Fruit fly (Drosophila melanogaster) whole organism, embryonic: ENCODE data around the gene Klp61F.

ENCODE experiments used
- Atf6 ChIP-seq: fragments of 200-800 bp; sonication (Bioruptor generic); IDR thresholded peaks from 2 replicates; pipeline ENCODE4 v1.3.6; 2022; ENCODE audit warnings: missing biosample characterization, missing genetic modification characterization
- Blimp-1 ChIP-seq: fragments of 200-800 bp; sonication (Bioruptor generic); optimal IDR thresholded peaks from 3 replicates; lab custom pipeline; 2018; ENCODE audit warnings: missing biosample characterization, missing genetic modification characterization, mild to moderate bottlenecking, moderate library complexity, missing genetic modification reagents
- CG10267 ChIP-seq: fragments of 200-800 bp; sonication (Bioruptor generic); optimal IDR thresholded peaks from 2 replicates; lab custom pipeline; 2018; ENCODE audit warnings: missing biosample characterization, mild to moderate bottlenecking, missing genetic modification characterization, moderate library complexity
- CG11560 ChIP-seq: fragments of 200-800 bp; sonication (Bioruptor generic); IDR thresholded peaks from 3 replicates; pipeline ENCODE4 v1.3.6; 2022; ENCODE audit warnings: missing biosample characterization, missing genetic modification characterization
- CG14965 ChIP-seq: fragments of 200-800 bp; sonication (Bioruptor generic); optimal IDR thresholded peaks from 2 replicates; lab custom pipeline; 2016; ENCODE audit warnings: missing biosample characterization, missing genetic modification characterization, borderline replicate concordance
- CG1647 ChIP-seq: fragments of 200-800 bp; sonication (Bioruptor generic); optimal IDR thresholded peaks from 3 replicates; lab custom pipeline; 2016; ENCODE audit warnings: missing biosample characterization, missing genetic modification characterization
- CG17359 ChIP-seq: fragments of 200-800 bp; sonication (Bioruptor generic); optimal IDR thresholded peaks from 3 replicates; lab custom pipeline; 2018; ENCODE audit warnings: missing biosample characterization, mild to moderate bottlenecking, missing genetic modification characterization, moderate library complexity
- CG18599 ChIP-seq: fragments of 200-800 bp; sonication (Bioruptor generic); optimal IDR thresholded peaks from 3 replicates; lab custom pipeline; 2017; ENCODE audit warnings: missing biosample characterization, missing genetic modification characterization, mild to moderate bottlenecking, moderate library complexity, missing genetic modification reagents
- CG31388 ChIP-seq: fragments of 200-800 bp; sonication (Bioruptor generic); optimal IDR thresholded peaks from 2 replicates; lab custom pipeline; 2016; ENCODE audit warnings: missing biosample characterization, missing genetic modification characterization
- CG3281 ChIP-seq: fragments of 200-800 bp; sonication (Bioruptor generic); optimal IDR thresholded peaks from 3 replicates; lab custom pipeline; 2017; ENCODE audit warnings: missing biosample characterization, mild to moderate bottlenecking, missing genetic modification characterization
- CG43689 ChIP-seq: fragments of 200-800 bp; sonication (Bioruptor generic); IDR thresholded peaks from 2 replicates; pipeline ENCODE4 v1.3.6; 2022; ENCODE audit warnings: missing biosample characterization, missing genetic modification characterization
- CG6654 ChIP-seq: fragments of 200-800 bp; sonication (Bioruptor generic); optimal IDR thresholded peaks from 2 replicates; lab custom pipeline; 2017; ENCODE audit warnings: missing biosample characterization, mild to moderate bottlenecking, missing genetic modification characterization
- CG6765 ChIP-seq: fragments of 200-800 bp; sonication (Bioruptor generic); optimal IDR thresholded peaks from 3 replicates; lab custom pipeline; 2017; ENCODE audit warnings: missing biosample characterization, mild to moderate bottlenecking, missing genetic modification characterization
- CG6813 ChIP-seq: fragments of 200-800 bp; sonication (Bioruptor generic); optimal IDR thresholded peaks from 2 replicates; lab custom pipeline; 2017; ENCODE audit warnings: missing biosample characterization, missing genetic modification characterization, mild to moderate bottlenecking, moderate library complexity, missing genetic modification reagents
- CG8089 ChIP-seq: fragments of 200-800 bp; sonication (Bioruptor generic); optimal IDR thresholded peaks from 3 replicates; lab custom pipeline; 2016; ENCODE audit warnings: missing biosample characterization, missing genetic modification characterization
- CG8924 ChIP-seq: fragments of 200-800 bp; optimal IDR thresholded peaks from 3 replicates; lab custom pipeline; 2019; ENCODE audit warnings: missing biosample characterization, mild to moderate bottlenecking, missing genetic modification characterization, moderate library complexity
- Dbx ChIP-seq: fragments of 200-800 bp; sonication (Bioruptor generic); IDR thresholded peaks from 3 replicates; pipeline ENCODE4 v1.3.6; 2022; ENCODE audit warnings: missing biosample characterization, missing genetic modification characterization
- Deaf1 ChIP-seq: fragments of 200-800 bp; optimal IDR thresholded peaks from 3 replicates; lab custom pipeline; 2019; ENCODE audit warnings: missing biosample characterization, mild to moderate bottlenecking, missing genetic modification characterization, moderate library complexity
- Drgx ChIP-seq: fragments of 200-800 bp; sonication (Bioruptor generic); IDR thresholded peaks from 2 replicates; pipeline ENCODE4 v1.3.6; 2022; ENCODE audit warnings: missing biosample characterization, missing genetic modification characterization
- E2f2 ChIP-seq: fragments of 200-800 bp; sonication (Bioruptor generic); IDR thresholded peaks from 2 replicates; pipeline ENCODE4 v1.3.6; 2022; ENCODE audit warnings: missing biosample characterization, missing genetic modification characterization
- GATAe ChIP-seq: fragments of 200-800 bp; sonication (Bioruptor generic); conservative IDR thresholded peaks from 2 replicates; pipeline ENCODE4 v1.3.6; 2022; ENCODE audit warnings: missing biosample characterization, missing genetic modification characterization
- H2.0 ChIP-seq: fragments of 200-800 bp; sonication (Bioruptor generic); IDR thresholded peaks from 2 replicates; pipeline ENCODE4 v1.3.6; 2022; ENCODE audit warnings: missing biosample characterization, missing genetic modification characterization
- Hr51 ChIP-seq, 2 experiments: fragments of 200-800 bp; sonication (Bioruptor generic); optimal IDR thresholded peaks; 2 replicates in 1 of 2; 3 replicates in 1 of 2; lab custom pipeline; 2016 to 2018; ENCODE audit warnings: missing biosample characterization in 2 of 2, missing genetic modification characterization in 2 of 2, mild to moderate bottlenecking in 1 of 2, moderate library complexity in 1 of 2
- Hsf ChIP-seq: fragments of 200-800 bp; sonication (Bioruptor generic); optimal IDR thresholded peaks from 3 replicates; lab custom pipeline; 2016; ENCODE audit warnings: missing biosample characterization, missing genetic modification characterization
- Neu2 ChIP-seq: fragments of 200-800 bp; sonication (Bioruptor generic); optimal IDR thresholded peaks from 3 replicates; lab custom pipeline; 2016; ENCODE audit warnings: missing biosample characterization, missing genetic modification characterization, borderline replicate concordance
- Oli ChIP-seq: fragments of 200-800 bp; sonication (Bioruptor generic); optimal IDR thresholded peaks from 2 replicates; lab custom pipeline; 2018; ENCODE audit warnings: missing biosample characterization, mild to moderate bottlenecking, missing genetic modification characterization, moderate library complexity
- Poxn ChIP-seq: fragments of 200-800 bp; sonication (Bioruptor generic); IDR thresholded peaks from 2 replicates; pipeline ENCODE4 v1.3.6; 2022; ENCODE audit warnings: missing biosample characterization, missing genetic modification characterization
- Trl ChIP-seq, 3 experiments: fragments of >200 bp in 2 of 3; fragments of 200-800 bp in 1 of 3; sonication (Bioruptor generic) in 1 of 3; optimal IDR thresholded peaks; 2 replicates in 1 of 3; 3 replicates in 2 of 3; lab custom pipeline; 2016 to 2017; ENCODE audit warnings: missing biosample characterization in 1 of 3, missing genetic modification characterization in 1 of 3
- dan ChIP-seq: fragments of 200-800 bp; sonication (Bioruptor generic); IDR thresholded peaks from 2 replicates; pipeline ENCODE4 v1.3.6; 2022; ENCODE audit warnings: missing biosample characterization, missing genetic modification characterization
- dimm ChIP-seq: fragments of 200-800 bp; sonication (Bioruptor generic); IDR thresholded peaks from 2 replicates; pipeline ENCODE4 v1.3.6; 2022; ENCODE audit warnings: missing biosample characterization, missing genetic modification characterization
- gem ChIP-seq: fragments of 200-800 bp; sonication (Bioruptor generic); optimal IDR thresholded peaks from 2 replicates; lab custom pipeline; 2019; ENCODE audit warnings: missing biosample characterization, mild to moderate bottlenecking, missing genetic modification characterization, moderate library complexity
- ham ChIP-seq: fragments of 200-800 bp; sonication (Bioruptor generic); IDR thresholded peaks from 2 replicates; pipeline ENCODE4 v1.3.6; 2022; ENCODE audit warnings: missing biosample characterization, missing genetic modification characterization
- jing ChIP-seq: fragments of 200-800 bp; sonication (Bioruptor generic); optimal IDR thresholded peaks from 2 replicates; lab custom pipeline; 2018; ENCODE audit warnings: missing biosample characterization, mild to moderate bottlenecking, missing genetic modification characterization
- luna ChIP-seq: fragments of 200-800 bp; sonication (Bioruptor generic); optimal IDR thresholded peaks from 2 replicates; lab custom pipeline; 2016; ENCODE audit warnings: missing biosample characterization, missing genetic modification characterization
- mam ChIP-seq: fragments of 200-800 bp; sonication (Bioruptor generic); optimal IDR thresholded peaks from 3 replicates; lab custom pipeline; 2016; ENCODE audit warnings: missing biosample characterization, missing genetic modification characterization
- nerfin-1 ChIP-seq: fragments of 200-800 bp; sonication (Bioruptor generic); optimal IDR thresholded peaks from 3 replicates; lab custom pipeline; 2019; ENCODE audit warnings: missing biosample characterization, mild to moderate bottlenecking, missing genetic modification characterization, moderate library complexity
- onecut ChIP-seq: fragments of 200-800 bp; sonication (Bioruptor generic); IDR thresholded peaks from 2 replicates; pipeline ENCODE4 v1.3.6; 2022; ENCODE audit warnings: missing biosample characterization, missing genetic modification characterization
- pan ChIP-seq, 4 experiments: fragments of >200 bp in 3 of 4; fragments of 200-800 bp in 1 of 4; sonication (Bioruptor generic) in 1 of 4; optimal IDR thresholded peaks in 3 of 4; IDR thresholded peaks in 1 of 4; 2 replicates each; pipeline versions ENCODE4 v1.3.6 to Lab custom; 2017 to 2022; ENCODE audit warnings: missing biosample characterization in 2 of 4, missing genetic modification characterization in 2 of 4, mixed read lengths in 1 of 4
- peb ChIP-seq: fragments of 200-800 bp; sonication (Bioruptor generic); IDR thresholded peaks from 2 replicates; pipeline ENCODE4 v1.3.6; 2022; ENCODE audit warnings: missing biosample characterization, missing genetic modification characterization
- pnt ChIP-seq: fragments of 200-800 bp; sonication (Bioruptor generic); optimal IDR thresholded peaks from 3 replicates; lab custom pipeline; 2016; ENCODE audit warnings: missing biosample characterization, missing genetic modification characterization
- run ChIP-seq: fragments of 200-800 bp; sonication (Bioruptor generic); optimal IDR thresholded peaks from 3 replicates; lab custom pipeline; 2018; ENCODE audit warnings: missing biosample characterization, mild to moderate bottlenecking, missing genetic modification characterization
- sisA ChIP-seq: fragments of 200-800 bp; sonication (Bioruptor generic); IDR thresholded peaks from 2 replicates; pipeline ENCODE4 v1.3.6; 2022; ENCODE audit warnings: missing biosample characterization, missing genetic modification characterization
- tap ChIP-seq: fragments of 200-800 bp; optimal IDR thresholded peaks from 3 replicates; lab custom pipeline; 2019; ENCODE audit warnings: missing biosample characterization, mild to moderate bottlenecking, missing genetic modification characterization, moderate library complexity
- tin ChIP-seq: fragments of 200-800 bp; sonication (Bioruptor generic); optimal IDR thresholded peaks from 3 replicates; lab custom pipeline; 2016; ENCODE audit warnings: missing biosample characterization, missing genetic modification characterization
- tio ChIP-seq: fragments of 200-800 bp; sonication (Bioruptor generic); optimal IDR thresholded peaks from 2 replicates; lab custom pipeline; 2017; ENCODE audit warnings: missing biosample characterization, missing genetic modification characterization, inconsistent platforms
- twi ChIP-seq: fragments of 200-800 bp; optimal IDR thresholded peaks from 2 replicates; lab custom pipeline; 2019; ENCODE audit warnings: missing biosample characterization, mild to moderate bottlenecking, missing genetic modification characterization, moderate library complexity
- wdn ChIP-seq: fragments of 200-800 bp; sonication (Bioruptor generic); IDR thresholded peaks from 2 replicates; pipeline ENCODE4 v1.3.6; 2022; ENCODE audit warnings: missing biosample characterization, missing genetic modification characterization

Klp61F gene

dm6 chr3L:1204674-1205547 is 40.8 kb downstream of the Klp61F start, which contains the start of gene CG9119 (continued):
- no peak; the same call in 1 of the 2 replicates for TF ChIP-seq sisA
- 0 out of 2 replicates have a peak, but pooled peaks have one; percentile 47 for TF ChIP-seq wdn
- peak; percentile 1 for TF ChIP-seq CG6765
- TF ChIP-seq Trl (optimal IDR thresholded peaks at IDR 0.05; lab: Kevin White, UChicago), result no peak
- TF ChIP-seq Trl (GFP tag; optimal IDR thresholded peaks at IDR 0.05; lab: Kevin White, UChicago), result peak; percentile 55
- TF ChIP-seq run (tag; lab: Kevin White, UChicago), result peak; percentile 69
- peak; percentile 13 for TF ChIP-seq tin
- TF ChIP-seq dan (GFP tag; lab: Robert Waterston, UW), result no peak
- no peak for TF ChIP-seq CG43689 (GFP tag; lab: Robert Waterston, UW)
- TF ChIP-seq GATAe, result peak; percentile 41
- TF ChIP-seq twi (tag; lab: Kevin White, UChicago), result peak; percentile 51
- peak; percentile 10; the same call in 1 of the 2 replicates for TF ChIP-seq onecut
- peak; percentile 74 for TF ChIP-seq Atf6 (GFP tag; lab: Robert Waterston, UW)
- peak; percentile 59; the same call in 2 of the 3 replicates for TF ChIP-seq CG11560
- peak; percentile 74 for TF ChIP-seq gem
- TF ChIP-seq Poxn, result no peak
- no peak; the same call in 1 of the 2 replicates for TF ChIP-seq ham (GFP tag; lab: Robert Waterston, UW)
- 0 out of 2 replicates have a peak, but pooled peaks have one; percentile 13 for TF ChIP-seq peb
- no peak for TF ChIP-seq Neu2 (GFP tag; lab: Kevin White, UChicago)
- peak; percentile 86 for TF ChIP-seq CG18599 (GFP tag; lab: Kevin White, UChicago)
- peak; percentile 61 for TF ChIP-seq Hsf (GFP tag; lab: Kevin White, UChicago)
- TF ChIP-seq mam (GFP tag; lab: Kevin White, UChicago), result peak; percentile 80
- TF ChIP-seq nerfin-1, result peak; percentile 59
- TF ChIP-seq CG10267 (tag; lab: Kevin White, UChicago), result peak; percentile 25
- no peak for TF ChIP-seq pan (optimal IDR thresholded peaks at IDR 0.05; lab: Kevin White, UChicago)
- TF ChIP-seq pan (GFP tag; optimal IDR thresholded peaks at IDR 0.05 in 1 of 2, IDR thresholded peaks at IDR 0.05 in 1 of 2), result peak in 1 of 2 experiments; percentile 45
- peak; percentile 37 to 67 for TF ChIP-seq Hr51 (GFP tag; optimal IDR thresholded peaks at IDR 0.05; lab: Kevin White, UChicago)
- peak; percentile 100 for TF ChIP-seq Blimp-1 (GFP tag; lab: Kevin White, UChicago)
- no peak for TF ChIP-seq H2.0 (GFP tag; lab: Robert Waterston, UW)
- peak; percentile 68 for TF ChIP-seq CG8924 (tag; lab: Kevin White, UChicago)
- peak; percentile 64 for TF ChIP-seq pnt (GFP tag; lab: Kevin White, UChicago)
- TF ChIP-seq jing (GFP tag; lab: Kevin White, UChicago), result peak; percentile 9
- peak; percentile 90 for TF ChIP-seq Deaf1 (tag; lab: Kevin White, UChicago)
- TF ChIP-seq Oli (tag; lab: Kevin White, UChicago), result peak; percentile 72
- TF ChIP-seq tio (GFP tag; lab: Kevin White, UChicago), result peak; percentile 71
- TF ChIP-seq E2f2 (GFP tag; lab: Robert Waterston, UW), result peak; percentile 29; the same call in 1 of the 2 replicates
- TF ChIP-seq CG3281 (GFP tag; lab: Kevin White, UChicago), result peak; percentile 81
- no peak for TF ChIP-seq CG14965 (GFP tag; lab: Kevin White, UChicago)
- TF ChIP-seq CG6654, result peak; percentile 32
- no peak for TF ChIP-seq dimm
- no peak for TF ChIP-seq CG1647 (GFP tag; lab: Kevin White, UChicago)
- peak; percentile 60 for TF ChIP-seq CG6813
- peak; percentile 55; the same call in 1 of the 3 replicates for TF ChIP-seq Dbx (GFP tag; lab: Robert Waterston, UW)
- TF ChIP-seq CG31388 (GFP tag; lab: Kevin White, UChicago), result no peak
- peak; percentile 48 for TF ChIP-seq CG17359 (tag; lab: Kevin White, UChicago)
- TF ChIP-seq CG8089, result peak; percentile 31
- TF ChIP-seq Drgx, result no peak
- no peak for TF ChIP-seq luna
- peak; percentile 49 for TF ChIP-seq tap (tag; lab: Kevin White, UChicago)
